Worm (Caenorhabditis elegans): ENCODE measurements around the gene col-89.
A peak's percentile ranks its signal among the peaks of the same experiment; 100 is the strongest.
"Not testable (repeated sequence)": the region's sequence is repeated elsewhere in the genome, so short reads cannot be mapped to it uniquely, and the experiment has no call there.

Gene col-89

ce11 chrIII:4740820-4741219, 7.1 kb upstream of the col-89 start:
- TF ChIP-seq madf-10 (tag; optimal IDR thresholded peaks at IDR 0.05) (no peak), nhr-80 (tag; optimal IDR thresholded peaks at IDR 0.05) (peak; percentile 32), ceh-79 (tag; optimal IDR thresholded peaks at IDR 0.05) (no peak), cebp-1 (GFP tag; IDR thresholded peaks at IDR 0.05) (no peak), cebp-1 (tag; optimal IDR thresholded peaks at IDR 0.05) (peak; percentile 48)

- not testable (repeated sequence) for TF ChIP-seq madf-3 (GFP tag; IDR thresholded peaks at IDR 0.05); snpc-1.3 (tag; optimal IDR thresholded peaks at IDR 0.05; ENCODE audit: insufficient read depth); akir-1 (GFP tag; optimal IDR thresholded peaks at IDR 0.05)
Measured at ce11 chrIII:4742620-4743019, 5.3 kb upstream of the col-89 start, which contains the start of gene twk-6. Gene twk-6 (plus strand): TSS chrIII:4742920.

- no peak for TF ChIP-seq Y79H2A.3 (GFP tag; conservative IDR thresholded peaks at IDR 0.05)
- TF ChIP-seq fkh-3 (tag; optimal IDR thresholded peaks at IDR 0.05) = no peak
Measured at ce11 chrIII:4745934-4746333, 2.0 kb upstream of the col-89 start, which contains the start of gene F17C8.6. Gene F17C8.6 (minus strand): TSS chrIII:4746034.

ce11 chrIII:4748666-4749065, 739 bp downstream of the col-89 start:
- no peak for TF ChIP-seq pha-4 (tag; optimal IDR thresholded peaks at IDR 0.05)
- TF ChIP-seq egrh-3 (GFP tag; IDR thresholded peaks at IDR 0.05) = peak; percentile 90
- TF ChIP-seq zfh-2 (GFP tag; conservative IDR thresholded peaks at IDR 0.05) = peak; percentile 93

ce11 chrIII:4752569-4752968, 4.6 kb downstream of the col-89 start:
- 0 out of 2 replicates have a peak, but pooled peaks have one; percentile 23 for TF ChIP-seq Y95B8A.8 (GFP tag; IDR thresholded peaks at IDR 0.05)
- TF ChIP-seq hsf-1 (GFP tag; IDR thresholded peaks at IDR 0.05) = peak; percentile 82
- TF ChIP-seq D2030.7 (GFP tag; IDR thresholded peaks at IDR 0.05) = peak; percentile 58
- peak; percentile 41; the same call in 1 of the 2 replicates for TF ChIP-seq C06A6.2 (GFP tag; conservative IDR thresholded peaks at IDR 0.05)
- peak; percentile 62 for TF ChIP-seq ceh-91 (GFP tag; IDR thresholded peaks at IDR 0.05)
- TF ChIP-seq ekl-4 (GFP tag; IDR thresholded peaks at IDR 0.05) = peak; percentile 91
- TF ChIP-seq dox-1 (GFP tag; IDR thresholded peaks at IDR 0.05) = peak; percentile 75
- peak; percentile 39; the same call in 1 of the 2 replicates for TF ChIP-seq hmg-20 (GFP tag; IDR thresholded peaks at IDR 0.05)
- TF ChIP-seq pbrm-1 (GFP tag; IDR thresholded peaks at IDR 0.05) = peak; percentile 68
- TF ChIP-seq madf-6 (GFP tag; IDR thresholded peaks at IDR 0.05) = peak; percentile 80
- TF ChIP-seq rcor-1 (GFP tag; IDR thresholded peaks at IDR 0.05) = peak; percentile 55
- peak; percentile 52 for TF ChIP-seq ceh-100 (GFP tag; IDR thresholded peaks at IDR 0.05)
- 0 out of 2 replicates have a peak, but pooled peaks have one; percentile 25 for TF ChIP-seq madf-3 (GFP tag; IDR thresholded peaks at IDR 0.05)
- peak; percentile 80 for TF ChIP-seq K11D2.4 (GFP tag; IDR thresholded peaks at IDR 0.05)
- TF ChIP-seq F33H1.4 (GFP tag; IDR thresholded peaks at IDR 0.05) = peak; percentile 99
- peak; percentile 87 for TF ChIP-seq mcd-1 (GFP tag; IDR thresholded peaks at IDR 0.05)
- TF ChIP-seq hmg-1.2 (GFP tag; IDR thresholded peaks at IDR 0.05) = peak; percentile 67

ce11 chrIII:4754001-4754561, 6.2 kb downstream of the col-89 start, which contains the start of the genes rps-0 and rbg-3:
Gene rps-0 (minus strand): TSS chrIII:4754051.
Gene rbg-3 (plus strand): TSS chrIII:4754424.
- TF ChIP-seq Y53F4B.3 (GFP tag; IDR thresholded peaks at IDR 0.05) (no peak), hmg-20 (GFP tag; IDR thresholded peaks at IDR 0.05) (no peak), lin-26 (GFP tag; IDR thresholded peaks at IDR 0.05) (no peak), attf-3 (GFP tag; conservative IDR thresholded peaks at IDR 0.05) (peak; percentile 48; the same call in 1 of the 2 replicates), zim-3 (tag; optimal IDR thresholded peaks at IDR 0.05) (no peak), D2030.7 (GFP tag; IDR thresholded peaks at IDR 0.05) (peak; percentile 79), ZK185.1 (tag; optimal IDR thresholded peaks at IDR 0.05; ENCODE audit: poor library complexity, severe bottlenecking) (peak; percentile 86), F22D6.2 (tag; optimal IDR thresholded peaks at IDR 0.05) (no peak), hlh-26 (GFP tag; conservative IDR thresholded peaks at IDR 0.05) (no peak), ceh-79 (tag; optimal IDR thresholded peaks at IDR 0.05) (no peak), fkh-3 (tag; optimal IDR thresholded peaks at IDR 0.05) (no peak), madf-10 (tag; optimal IDR thresholded peaks at IDR 0.05) (peak; percentile 77), hmg-1.2 (GFP tag; IDR thresholded peaks at IDR 0.05) (peak; percentile 89), bed-1 (GFP tag; IDR thresholded peaks at IDR 0.05) (no peak), ama-1 (optimal IDR thresholded peaks at IDR 0.05) (no peak), ama-1 (GFP tag; optimal IDR thresholded peaks at IDR 0.05) (no peak), ceh-58 (GFP tag; IDR thresholded peaks at IDR 0.05) (no peak)
